Fruit fly (Drosophila melanogaster): ENCODE results near the gene Tom70.

dm6 chr2L:12024104-12024503 lies 14.2 kb downstream of the Tom70 start:
- TF ChIP-seq CTCF (optimal IDR thresholded peaks at IDR 0.05): no peak
- TF ChIP-seq CG8478 (optimal IDR thresholded peaks at IDR 0.05): no peak

Measured in S2 (cell line).